Fruit fly (Drosophila melanogaster): ENCODE measurements around the gene CG13674.

Gene CG13674

DNA sequence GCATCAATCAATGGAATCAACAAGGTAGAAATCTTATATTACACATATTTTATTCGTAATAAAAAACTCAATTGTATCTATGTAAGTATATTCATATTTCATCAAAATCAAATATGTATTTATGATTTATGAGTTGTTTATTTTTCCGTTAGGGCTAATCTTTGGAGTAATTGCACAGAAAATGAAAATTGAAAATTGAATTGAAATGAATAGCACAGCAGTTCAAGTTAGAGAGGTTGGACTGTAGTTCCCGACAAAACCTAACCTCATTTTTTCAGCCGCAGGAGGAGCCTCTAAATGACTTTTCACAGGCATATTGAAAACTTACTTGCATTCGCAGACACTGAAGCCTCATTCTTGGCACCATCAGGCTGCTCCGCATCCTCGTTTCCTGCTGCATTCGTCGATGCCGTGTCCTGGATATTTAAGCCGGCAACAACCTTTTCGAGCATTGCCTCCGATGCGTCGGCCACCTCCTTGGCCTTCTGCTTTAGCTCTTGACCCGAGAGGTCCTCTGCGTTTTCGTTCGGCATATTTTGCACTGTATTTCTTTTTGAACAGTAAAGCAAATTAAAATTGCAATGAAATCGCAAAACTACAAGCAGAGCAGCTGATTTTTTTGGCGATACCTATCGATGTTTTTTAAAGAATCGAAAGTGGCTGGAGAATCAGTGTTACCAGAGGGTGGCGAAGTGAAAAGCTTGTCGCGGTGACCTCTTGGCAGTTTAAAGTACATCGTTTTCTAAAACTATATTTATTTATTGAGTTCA is 40.8 kb downstream of the CG13674 start, which contains the start of gene Nmt (continued):
- TF ChIP-seq CG4730 (GFP tag; IDR thresholded peaks at IDR 0.05) (no peak), CG9797 (GFP tag; optimal IDR thresholded peaks at IDR 0.05) (peak; percentile 67), HLH3B (GFP tag; IDR thresholded peaks at IDR 0.05) (no peak), CG7963 (GFP tag; IDR thresholded peaks at IDR 0.05; ENCODE audit: partially characterized antibody) (peak; percentile 72), repo (GFP tag; optimal IDR thresholded peaks at IDR 0.05) (no peak), cad (GFP tag; optimal IDR thresholded peaks at IDR 0.05) (no peak), fru (optimal IDR thresholded peaks at IDR 0.05) (no peak), Bgb (GFP tag; IDR thresholded peaks at IDR 0.05; ENCODE audit: partially characterized antibody) (peak; percentile 80), Lpt (GFP tag; optimal IDR thresholded peaks at IDR 0.05) (no peak), gfzf (GFP tag; optimal IDR thresholded peaks at IDR 0.05) (peak; percentile 80), gro (GFP tag; optimal IDR thresholded peaks at IDR 0.05) (no peak), z (GFP tag; IDR thresholded peaks at IDR 0.05) (no peak), crp (GFP tag; optimal IDR thresholded peaks at IDR 0.05) (peak; percentile 25 to 90), bcd (GFP tag; optimal IDR thresholded peaks at IDR 0.05) (no peak), CG6689 (GFP tag; IDR thresholded peaks at IDR 0.05) (no peak), dmrt99B (tag; optimal IDR thresholded peaks at IDR 0.05) (no peak), Taf1 (GFP tag; IDR thresholded peaks at IDR 0.05) (no peak), mirr (GFP tag; optimal IDR thresholded peaks at IDR 0.05) (no peak), lov (optimal IDR thresholded peaks at IDR 0.05) (no peak), lov (GFP tag; IDR thresholded peaks at IDR 0.05) (no peak), Gug (GFP tag; IDR thresholded peaks at IDR 0.05) (no peak), CG3838 (GFP tag; optimal IDR thresholded peaks at IDR 0.05) (no peak), mam (GFP tag; optimal IDR thresholded peaks at IDR 0.05) (peak; percentile 38), oc (tag; optimal IDR thresholded peaks at IDR 0.05) (no peak), CG2120 (GFP tag; optimal IDR thresholded peaks at IDR 0.05) (peak; percentile 67), Atf6 (GFP tag; IDR thresholded peaks at IDR 0.05) (peak; percentile 48; the same call in 1 of the 2 replicates), ap (GFP tag; IDR thresholded peaks at IDR 0.05) (no peak), Sin3A (optimal IDR thresholded peaks at IDR 0.05) (peak; percentile 78), slbo (GFP tag; IDR thresholded peaks at IDR 0.05) (peak; percentile 82), CG16779 (GFP tag; IDR thresholded peaks at IDR 0.05) (no peak), CG10209 (GFP tag; optimal IDR thresholded peaks at IDR 0.05) (peak; percentile 36), CG3847 (GFP tag; IDR thresholded peaks at IDR 0.05) (peak; percentile 25), CG11398 (GFP tag; optimal IDR thresholded peaks at IDR 0.05) (no peak), jumu (GFP tag; optimal IDR thresholded peaks at IDR 0.05) (no peak), pan (optimal IDR thresholded peaks at IDR 0.05) (no peak), pan (GFP tag; optimal IDR thresholded peaks at IDR 0.05 in 1 of 2, IDR thresholded peaks at IDR 0.05 in 1 of 2) (no peak), corto (GFP tag; optimal IDR thresholded peaks at IDR 0.05) (no peak), Side (GFP tag; optimal IDR thresholded peaks at IDR 0.05) (no peak), Dll (GFP tag; IDR thresholded peaks at IDR 0.05; ENCODE audit: partially characterized antibody) (peak; percentile 82), Poxn (GFP tag; IDR thresholded peaks at IDR 0.05) (no peak), D19A (tag; optimal IDR thresholded peaks at IDR 0.05) (no peak), otp (GFP tag; IDR thresholded peaks at IDR 0.05) (no peak), maf-S (GFP tag; optimal IDR thresholded peaks at IDR 0.05) (no peak), sens (GFP tag) (peak; percentile 71), CG7786 (GFP tag; optimal IDR thresholded peaks at IDR 0.05) (peak; percentile 6), Ravus (GFP tag; IDR thresholded peaks at IDR 0.05) (no peak), Usf (GFP tag; optimal IDR thresholded peaks at IDR 0.05) (no peak), CG11504 (tag; optimal IDR thresholded peaks at IDR 0.05) (no peak), jigr1 (GFP tag; IDR thresholded peaks at IDR 0.05) (no peak), salm (tag; optimal IDR thresholded peaks at IDR 0.05) (no peak), CG9932 (GFP tag; IDR thresholded peaks at IDR 0.05) (peak; percentile 72), gsb-n (tag; optimal IDR thresholded peaks at IDR 0.05) (no peak)

Measured in whole organism, embryonic.